1 fruit fly cellular context compared by ENCODE assay signal in genomic region chr2L:855052-855547, dm6.
A peak's percentile ranks its signal among the peaks of the same experiment; 100 is the strongest.
TF ChIP-seq lines count a peak whose summit lies in the region.

CG13949 (plus strand) TSS chr2L:855337.

TF ChIP-seq in whole organism, embryonic, 481 proteins besides CTCF, POLR2A, EP300 and RAD21 (continued from another document and continues in another):
- TF ChIP-seq phol (tag; optimal IDR thresholded peaks at IDR 0.05; lab: Kevin White, UChicago): peak; percentile 66
- TF ChIP-seq Hmr (GFP tag; optimal IDR thresholded peaks at IDR 0.05; lab: Kevin White, UChicago): peak; percentile 94
- TF ChIP-seq CG9215 (GFP tag; IDR thresholded peaks at IDR 0.05; lab: Robert Waterston, UW): peak; percentile 39
- peak; percentile 21 for TF ChIP-seq dmrt11E (tag; optimal IDR thresholded peaks at IDR 0.05; lab: Kevin White, UChicago)
- no peak for TF ChIP-seq psq (GFP tag; optimal IDR thresholded peaks at IDR 0.05; lab: Kevin White, UChicago)
- TF ChIP-seq mld (GFP tag; IDR thresholded peaks at IDR 0.05; lab: Robert Waterston, UW; ENCODE audit: partially characterized antibody): no peak
- peak; percentile 43 for TF ChIP-seq CG3407 (GFP tag; optimal IDR thresholded peaks at IDR 0.05; lab: Kevin White, UChicago)
- no peak for TF ChIP-seq Doc2 (GFP tag; IDR thresholded peaks at IDR 0.05; lab: Robert Waterston, UW)
- TF ChIP-seq CG18599 (GFP tag; optimal IDR thresholded peaks at IDR 0.05; lab: Kevin White, UChicago): peak; percentile 70
- no peak for TF ChIP-seq yki (optimal IDR thresholded peaks at IDR 0.05; lab: Kevin White, UChicago)
- peak; percentile 72 for TF ChIP-seq Awh (GFP tag; IDR thresholded peaks at IDR 0.05; lab: Robert Waterston, UW)
- 0 out of 2 replicates have a peak, but pooled peaks have one; percentile 8 for TF ChIP-seq Poxn (GFP tag; IDR thresholded peaks at IDR 0.05; lab: Robert Waterston, UW)
- TF ChIP-seq fd64A (GFP tag; optimal IDR thresholded peaks at IDR 0.05; lab: Kevin White, UChicago): no peak
- TF ChIP-seq CG3065 (GFP tag; optimal IDR thresholded peaks at IDR 0.05; lab: Kevin White, UChicago): no peak
- no peak for TF ChIP-seq CG17912 (GFP tag; optimal IDR thresholded peaks at IDR 0.05; lab: Kevin White, UChicago)
- TF ChIP-seq CG14441 (GFP tag; IDR thresholded peaks at IDR 0.05; lab: Robert Waterston, UW): peak; percentile 83
- no peak for TF ChIP-seq usp (GFP tag; optimal IDR thresholded peaks at IDR 0.05; lab: Kevin White, UChicago)
- no peak for TF ChIP-seq CG9437 (GFP tag; optimal IDR thresholded peaks at IDR 0.05; lab: Kevin White, UChicago)
- peak; percentile 38 for TF ChIP-seq fd3F (GFP tag; optimal IDR thresholded peaks at IDR 0.05; lab: Kevin White, UChicago)
- TF ChIP-seq Rfx (GFP tag; IDR thresholded peaks at IDR 0.05; lab: Robert Waterston, UW): peak; percentile 93
- no peak for TF ChIP-seq aop (GFP tag; IDR thresholded peaks at IDR 0.05; lab: Robert Waterston, UW)
- peak; percentile 70 for TF ChIP-seq CG30403 (GFP tag; optimal IDR thresholded peaks at IDR 0.05; lab: Kevin White, UChicago)
- TF ChIP-seq Hr3 (GFP tag; optimal IDR thresholded peaks at IDR 0.05; lab: Kevin White, UChicago): peak; percentile 51
- no peak for TF ChIP-seq sens-2 (GFP tag; IDR thresholded peaks at IDR 0.05; lab: Robert Waterston, UW)
- peak; percentile 56 for TF ChIP-seq knrl (GFP tag; IDR thresholded peaks at IDR 0.05; lab: Robert Waterston, UW; ENCODE audit: partially characterized antibody)
- TF ChIP-seq zfh1 (GFP tag; IDR thresholded peaks at IDR 0.05; lab: Robert Waterston, UW): peak; percentile 77; the same call in 2 of the 3 replicates
- peak; percentile 82 for TF ChIP-seq MBD-R2 (GFP tag; IDR thresholded peaks at IDR 0.05; lab: Robert Waterston, UW)
- TF ChIP-seq CG14860 (GFP tag; IDR thresholded peaks at IDR 0.05; lab: Robert Waterston, UW; ENCODE audit: partially characterized antibody): no peak
- TF ChIP-seq gcm2 (GFP tag; optimal IDR thresholded peaks at IDR 0.05; lab: Kevin White, UChicago): no peak
- TF ChIP-seq CG9876 (GFP tag; optimal IDR thresholded peaks at IDR 0.05; lab: Kevin White, UChicago): peak; percentile 17
- no peak for TF ChIP-seq D (optimal IDR thresholded peaks at IDR 0.05; lab: Kevin White, UChicago)
- peak; percentile 19 for TF ChIP-seq D (GFP tag; optimal IDR thresholded peaks at IDR 0.05; lab: Kevin White, UChicago)
- no peak for TF ChIP-seq CG7786 (GFP tag; optimal IDR thresholded peaks at IDR 0.05; lab: Kevin White, UChicago)
- no peak for TF ChIP-seq CG17186 (GFP tag; optimal IDR thresholded peaks at IDR 0.05; lab: Kevin White, UChicago)
- no peak for TF ChIP-seq danr (GFP tag; IDR thresholded peaks at IDR 0.05; lab: Robert Waterston, UW)
- peak; percentile 12 for TF ChIP-seq CG6765 (GFP tag; optimal IDR thresholded peaks at IDR 0.05; lab: Kevin White, UChicago)
- TF ChIP-seq CG18476 (GFP tag; optimal IDR thresholded peaks at IDR 0.05; lab: Kevin White, UChicago): no peak
- peak; percentile 43 for TF ChIP-seq nerfin-1 (tag; optimal IDR thresholded peaks at IDR 0.05; lab: Kevin White, UChicago)
- TF ChIP-seq da (GFP tag; optimal IDR thresholded peaks at IDR 0.05; lab: Kevin White, UChicago): no peak
- peak; percentile 39 for TF ChIP-seq kay (GFP tag; optimal IDR thresholded peaks at IDR 0.05; lab: Kevin White, UChicago)
- TF ChIP-seq CG8388 (GFP tag; optimal IDR thresholded peaks at IDR 0.05; lab: Kevin White, UChicago): peak; percentile 34
- peak; percentile 64 for TF ChIP-seq Gug (GFP tag; IDR thresholded peaks at IDR 0.05; lab: Robert Waterston, UW)
- TF ChIP-seq Nf-YA (GFP tag; IDR thresholded peaks at IDR 0.05; lab: Robert Waterston, UW): peak; percentile 37
- TF ChIP-seq pan (optimal IDR thresholded peaks at IDR 0.05; lab: Kevin White, UChicago): no peak
- TF ChIP-seq pan (GFP tag; optimal IDR thresholded peaks at IDR 0.05 in 1 of 2, IDR thresholded peaks at IDR 0.05 in 1 of 2): peak in 1 of 2 experiments; percentile 83
- TF ChIP-seq cas (GFP tag; IDR thresholded peaks at IDR 0.05; lab: Robert Waterston, UW): peak; percentile 34; the same call in 1 of the 2 replicates
- no peak for TF ChIP-seq CG9797 (GFP tag; optimal IDR thresholded peaks at IDR 0.05; lab: Kevin White, UChicago)
- no peak for TF ChIP-seq Mad (GFP tag; optimal IDR thresholded peaks at IDR 0.05; lab: Kevin White, UChicago)
- TF ChIP-seq sens (GFP tag; lab: Kevin White, UChicago): peak; percentile 94
- peak; percentile 65 for TF ChIP-seq mam (GFP tag; optimal IDR thresholded peaks at IDR 0.05; lab: Kevin White, UChicago)
- TF ChIP-seq Blimp-1 (GFP tag; optimal IDR thresholded peaks at IDR 0.05; lab: Kevin White, UChicago): peak; percentile 56
- peak; percentile 98 for TF ChIP-seq Lhr (GFP tag; optimal IDR thresholded peaks at IDR 0.05; lab: Kevin White, UChicago)
- TF ChIP-seq CG10147 (GFP tag; optimal IDR thresholded peaks at IDR 0.05; lab: Kevin White, UChicago): peak; percentile 44
- peak; percentile 67; the same call in 1 of the 2 replicates for TF ChIP-seq Atf6 (GFP tag; IDR thresholded peaks at IDR 0.05; lab: Robert Waterston, UW)
- peak; percentile 50 for TF ChIP-seq CrebB (tag; optimal IDR thresholded peaks at IDR 0.05; lab: Kevin White, UChicago)
- peak; percentile 22 for TF ChIP-seq odd (GFP tag; optimal IDR thresholded peaks at IDR 0.05; lab: Kevin White, UChicago)
- peak; percentile 72 for TF ChIP-seq lmd (GFP tag; IDR thresholded peaks at IDR 0.05; lab: Robert Waterston, UW)
- TF ChIP-seq H2.0 (GFP tag; IDR thresholded peaks at IDR 0.05; lab: Robert Waterston, UW): peak; percentile 80
- peak; percentile 53 for TF ChIP-seq CG8924 (tag; optimal IDR thresholded peaks at IDR 0.05; lab: Kevin White, UChicago)
- TF ChIP-seq CG16815 (GFP tag; optimal IDR thresholded peaks at IDR 0.05; lab: Kevin White, UChicago): no peak
- peak; percentile 64 for TF ChIP-seq E2f2 (GFP tag; IDR thresholded peaks at IDR 0.05; lab: Robert Waterston, UW)
- no peak; the same call in 2 of the 3 replicates for TF ChIP-seq croc (GFP tag; conservative IDR thresholded peaks at IDR 0.05; lab: Robert Waterston, UW)
- peak; percentile 82 for TF ChIP-seq Dbx (GFP tag; IDR thresholded peaks at IDR 0.05; lab: Robert Waterston, UW)
- TF ChIP-seq btn (GFP tag; optimal IDR thresholded peaks at IDR 0.05; lab: Kevin White, UChicago): no peak
- TF ChIP-seq CG6272 (GFP tag; IDR thresholded peaks at IDR 0.05; lab: Robert Waterston, UW): peak; percentile 72
- no peak for TF ChIP-seq nerfin-2 (GFP tag; IDR thresholded peaks at IDR 0.05; lab: Robert Waterston, UW; ENCODE audit: partially characterized antibody)
- no peak for TF ChIP-seq CG8089 (GFP tag; optimal IDR thresholded peaks at IDR 0.05; lab: Kevin White, UChicago)
- TF ChIP-seq CG12391 (tag; optimal IDR thresholded peaks at IDR 0.05; lab: Kevin White, UChicago): peak; percentile 81
- TF ChIP-seq sd (tag; optimal IDR thresholded peaks at IDR 0.05; lab: Kevin White, UChicago): peak; percentile 53
- TF ChIP-seq ab (GFP tag; optimal IDR thresholded peaks at IDR 0.05; lab: Kevin White, UChicago): no peak
- TF ChIP-seq CG8281 (tag; optimal IDR thresholded peaks at IDR 0.05; lab: Kevin White, UChicago): no peak
- TF ChIP-seq CG31365 (tag; optimal IDR thresholded peaks at IDR 0.05; lab: Kevin White, UChicago): no peak
- TF ChIP-seq Rx (GFP tag; IDR thresholded peaks at IDR 0.05; lab: Robert Waterston, UW): peak; percentile 57; the same call in 1 of the 2 replicates
- TF ChIP-seq CG7839 (tag; optimal IDR thresholded peaks at IDR 0.05; lab: Kevin White, UChicago): peak; percentile 73
- peak; percentile 41 for TF ChIP-seq NC2β (GFP tag; optimal IDR thresholded peaks at IDR 0.05; lab: Kevin White, UChicago)
- TF ChIP-seq TFAM (GFP tag; optimal IDR thresholded peaks at IDR 0.05; lab: Kevin White, UChicago): no peak
- peak; percentile 64; the same call in 1 of the 2 replicates for TF ChIP-seq wdn (GFP tag; IDR thresholded peaks at IDR 0.05; lab: Robert Waterston, UW)
- peak; percentile 48 for TF ChIP-seq chn (GFP tag; optimal IDR thresholded peaks at IDR 0.05; lab: Kevin White, UChicago)
- TF ChIP-seq seq (GFP tag; IDR thresholded peaks at IDR 0.05; lab: Robert Waterston, UW): peak; percentile 47; the same call in 1 of the 2 replicates
- peak; percentile 60 for TF ChIP-seq oc (tag; optimal IDR thresholded peaks at IDR 0.05; lab: Kevin White, UChicago)
- TF ChIP-seq CG30020 (tag; optimal IDR thresholded peaks at IDR 0.05; lab: Kevin White, UChicago): peak; percentile 23
- TF ChIP-seq CG9932 (GFP tag; IDR thresholded peaks at IDR 0.05; lab: Robert Waterston, UW): peak; percentile 87
- no peak for TF ChIP-seq Gsc (GFP tag; IDR thresholded peaks at IDR 0.05; lab: Robert Waterston, UW)
- peak; percentile 31 for TF ChIP-seq Bdp1 (GFP tag; optimal IDR thresholded peaks at IDR 0.05; lab: Kevin White, UChicago)
- TF ChIP-seq CG34376 (GFP tag; optimal IDR thresholded peaks at IDR 0.05; lab: Kevin White, UChicago): peak; percentile 64
- TF ChIP-seq CG7556 (GFP tag; optimal IDR thresholded peaks at IDR 0.05; lab: Kevin White, UChicago): peak; percentile 60
- TF ChIP-seq CG14710 (tag; optimal IDR thresholded peaks at IDR 0.05; lab: Kevin White, UChicago): peak; percentile 55
- TF ChIP-seq Antp (GFP tag; optimal IDR thresholded peaks at IDR 0.05; lab: Kevin White, UChicago): peak; percentile 60
- no peak for TF ChIP-seq Elba2 (GFP tag; optimal IDR thresholded peaks at IDR 0.05; lab: Kevin White, UChicago)
- TF ChIP-seq klu (GFP tag; IDR thresholded peaks at IDR 0.05; lab: Robert Waterston, UW): peak; percentile 47; the same call in 1 of the 2 replicates
- peak; percentile 60 for TF ChIP-seq maf-S (GFP tag; optimal IDR thresholded peaks at IDR 0.05; lab: Kevin White, UChicago)
- peak; percentile 55 for TF ChIP-seq Fer1 (GFP tag; optimal IDR thresholded peaks at IDR 0.05; lab: Kevin White, UChicago)
- TF ChIP-seq inv (GFP tag; IDR thresholded peaks at IDR 0.05; lab: Robert Waterston, UW; ENCODE audit: partially characterized antibody): peak; percentile 46; the same call in 1 of the 2 replicates
- peak; percentile 45; the same call in 1 of the 2 replicates for TF ChIP-seq Drgx (GFP tag; IDR thresholded peaks at IDR 0.05; lab: Robert Waterston, UW)
- TF ChIP-seq CG12299 (tag; optimal IDR thresholded peaks at IDR 0.05; lab: Kevin White, UChicago): peak; percentile 56
- TF ChIP-seq CG12942 (GFP tag; optimal IDR thresholded peaks at IDR 0.05; lab: Kevin White, UChicago): peak; percentile 37
- peak; percentile 76 for TF ChIP-seq dysf (GFP tag; IDR thresholded peaks at IDR 0.05; lab: Robert Waterston, UW)
- peak; percentile 89 for TF ChIP-seq Med (GFP tag; lab: Kevin White, UChicago)
- peak; percentile 46 for TF ChIP-seq slp2 (GFP tag; optimal IDR thresholded peaks at IDR 0.05; lab: Kevin White, UChicago)
- no peak for TF ChIP-seq Doc3 (GFP tag; IDR thresholded peaks at IDR 0.05; lab: Robert Waterston, UW; ENCODE audit: partially characterized antibody)
- peak; percentile 20 for TF ChIP-seq Ssrp (tag; optimal IDR thresholded peaks at IDR 0.05; lab: Kevin White, UChicago)
- TF ChIP-seq lilli (GFP tag; optimal IDR thresholded peaks at IDR 0.05; lab: Kevin White, UChicago): peak; percentile 63
- TF ChIP-seq CoRest (tag; optimal IDR thresholded peaks at IDR 0.05; lab: Kevin White, UChicago): peak; percentile 84
- peak; percentile 83 for TF ChIP-seq CG11504 (tag; optimal IDR thresholded peaks at IDR 0.05; lab: Kevin White, UChicago)
- peak; percentile 32; the same call in 1 of the 2 replicates for TF ChIP-seq peb (GFP tag; IDR thresholded peaks at IDR 0.05; lab: Robert Waterston, UW)
- TF ChIP-seq sna (GFP tag; IDR thresholded peaks at IDR 0.05; lab: Robert Waterston, UW; ENCODE audit: partially characterized antibody): no peak
- TF ChIP-seq bowl (GFP tag; IDR thresholded peaks at IDR 0.05; lab: Robert Waterston, UW): no peak
- peak; percentile 12 for TF ChIP-seq CG5180 (GFP tag; optimal IDR thresholded peaks at IDR 0.05; lab: Kevin White, UChicago)
- peak; percentile 22 for TF ChIP-seq CG12219 (GFP tag; optimal IDR thresholded peaks at IDR 0.05; lab: Kevin White, UChicago)
- TF ChIP-seq ara (GFP tag; IDR thresholded peaks at IDR 0.05; lab: Robert Waterston, UW): peak; percentile 49; the same call in 1 of the 2 replicates
- peak; percentile 70 for TF ChIP-seq CG2712 (tag; optimal IDR thresholded peaks at IDR 0.05; lab: Kevin White, UChicago)
- no peak for TF ChIP-seq ftz-f1 (GFP tag; optimal IDR thresholded peaks at IDR 0.05; lab: Kevin White, UChicago)
- no peak for TF ChIP-seq corto (GFP tag; optimal IDR thresholded peaks at IDR 0.05; lab: Kevin White, UChicago)
- no peak for TF ChIP-seq repo (GFP tag; optimal IDR thresholded peaks at IDR 0.05; lab: Kevin White, UChicago)
- peak; percentile 30 for TF ChIP-seq CG6813 (GFP tag; optimal IDR thresholded peaks at IDR 0.05; lab: Kevin White, UChicago)
- TF ChIP-seq Fer2 (tag; optimal IDR thresholded peaks at IDR 0.05; lab: Kevin White, UChicago): peak; percentile 5
- peak; percentile 81 for TF ChIP-seq CG2120 (GFP tag; optimal IDR thresholded peaks at IDR 0.05; lab: Kevin White, UChicago)
- peak; percentile 81 for TF ChIP-seq gem (tag; optimal IDR thresholded peaks at IDR 0.05; lab: Kevin White, UChicago)
- 0 out of 4 replicates have a peak, but pooled peaks have one; percentile 40 for TF ChIP-seq Dll (GFP tag; IDR thresholded peaks at IDR 0.05; lab: Robert Waterston, UW; ENCODE audit: partially characterized antibody)
- peak; percentile 54 for TF ChIP-seq CG11398 (GFP tag; optimal IDR thresholded peaks at IDR 0.05; lab: Kevin White, UChicago)
- no peak for TF ChIP-seq vfl (GFP tag; optimal IDR thresholded peaks at IDR 0.05; lab: Kevin White, UChicago)
- no peak for TF ChIP-seq ham (GFP tag; IDR thresholded peaks at IDR 0.05; lab: Robert Waterston, UW)
- peak; percentile 20; the same call in 1 of the 2 replicates for TF ChIP-seq toy (GFP tag; IDR thresholded peaks at IDR 0.05; lab: Robert Waterston, UW)
- TF ChIP-seq pnt (GFP tag; optimal IDR thresholded peaks at IDR 0.05; lab: Kevin White, UChicago): peak; percentile 47
- no peak for TF ChIP-seq Tbp (GFP tag; optimal IDR thresholded peaks at IDR 0.05; lab: Kevin White, UChicago)
- no peak for TF ChIP-seq emc (GFP tag; optimal IDR thresholded peaks at IDR 0.05; lab: Kevin White, UChicago)
- peak; percentile 73; the same call in 1 of the 2 replicates for TF ChIP-seq Ada2b (GFP tag; IDR thresholded peaks at IDR 0.05; lab: Robert Waterston, UW)
- peak; percentile 73 for TF ChIP-seq CG17328 (GFP tag; IDR thresholded peaks at IDR 0.05; lab: Robert Waterston, UW)
- TF ChIP-seq E2f1 (GFP tag; IDR thresholded peaks at IDR 0.05; lab: Robert Waterston, UW): peak; percentile 75
- no peak for TF ChIP-seq so (GFP tag; IDR thresholded peaks at IDR 0.05; lab: Robert Waterston, UW)
- peak; percentile 38 for TF ChIP-seq run (tag; optimal IDR thresholded peaks at IDR 0.05; lab: Kevin White, UChicago)
